Fruit fly (Drosophila melanogaster) whole organism, wandering third instar larva: ENCODE results near the gene CG6168.

ENCODE experiments used
- Myc ChIP-seq: fragments of >200 bp; optimal IDR thresholded peaks from 2 replicates; lab custom pipeline; 2017
- N ChIP-seq: fragments of >200 bp; optimal IDR thresholded peaks from 2 replicates; lab custom pipeline; 2018; ENCODE audit warnings: missing biosample characterization, missing external identifiers, missing genetic modification characterization
- OdsH ChIP-seq: fragments of 200-800 bp; sonication (Bioruptor generic); optimal IDR thresholded peaks from 2 replicates; lab custom pipeline; 2016; ENCODE audit warnings: missing biosample characterization, mild to moderate bottlenecking, missing genetic modification characterization
- Rel ChIP-seq, 2 experiments: fragments of 200-800 bp; sonication (Bioruptor generic) in 1 of 2; optimal IDR thresholded peaks; 2 replicates in 1 of 2; 3 replicates in 1 of 2; lab custom pipeline; 2016 to 2019; ENCODE audit warnings: mild to moderate bottlenecking in 2 of 2, missing biosample characterization in 2 of 2, missing genetic modification characterization in 2 of 2, moderate library complexity in 1 of 2
- dmrt93B ChIP-seq: fragments of 200-800 bp; sonication (Bioruptor generic); optimal IDR thresholded peaks from 2 replicates; lab custom pipeline; 2018; ENCODE audit warnings: missing biosample characterization, mild to moderate bottlenecking, missing genetic modification characterization
- psq ChIP-seq: fragments of 200-800 bp; sonication (Bioruptor generic); optimal IDR thresholded peaks from 3 replicates; lab custom pipeline; 2017; ENCODE audit warnings: missing biosample characterization, mild to moderate bottlenecking, missing genetic modification characterization, moderate library complexity

dm6 chr3L:11348971-11349907 lies 27.7 kb upstream of the CG6168 start:
- TF ChIP-seq Rel (GFP tag; optimal IDR thresholded peaks at IDR 0.05; lab: Kevin White, UChicago) (peak; percentile 57), Rel (tag; optimal IDR thresholded peaks at IDR 0.05; lab: Kevin White, UChicago) (no peak), OdsH (GFP tag; lab: Kevin White, UChicago) (peak; percentile 41), dmrt93B (GFP tag; lab: Kevin White, UChicago) (peak; percentile 45), Myc (lab: Kevin White, UChicago) (no peak), N (no peak), psq (GFP tag; lab: Kevin White, UChicago) (peak; percentile 38)
